Fruit fly (Drosophila melanogaster): ENCODE measurements around the gene tacc.

The tacc gene

DNA sequence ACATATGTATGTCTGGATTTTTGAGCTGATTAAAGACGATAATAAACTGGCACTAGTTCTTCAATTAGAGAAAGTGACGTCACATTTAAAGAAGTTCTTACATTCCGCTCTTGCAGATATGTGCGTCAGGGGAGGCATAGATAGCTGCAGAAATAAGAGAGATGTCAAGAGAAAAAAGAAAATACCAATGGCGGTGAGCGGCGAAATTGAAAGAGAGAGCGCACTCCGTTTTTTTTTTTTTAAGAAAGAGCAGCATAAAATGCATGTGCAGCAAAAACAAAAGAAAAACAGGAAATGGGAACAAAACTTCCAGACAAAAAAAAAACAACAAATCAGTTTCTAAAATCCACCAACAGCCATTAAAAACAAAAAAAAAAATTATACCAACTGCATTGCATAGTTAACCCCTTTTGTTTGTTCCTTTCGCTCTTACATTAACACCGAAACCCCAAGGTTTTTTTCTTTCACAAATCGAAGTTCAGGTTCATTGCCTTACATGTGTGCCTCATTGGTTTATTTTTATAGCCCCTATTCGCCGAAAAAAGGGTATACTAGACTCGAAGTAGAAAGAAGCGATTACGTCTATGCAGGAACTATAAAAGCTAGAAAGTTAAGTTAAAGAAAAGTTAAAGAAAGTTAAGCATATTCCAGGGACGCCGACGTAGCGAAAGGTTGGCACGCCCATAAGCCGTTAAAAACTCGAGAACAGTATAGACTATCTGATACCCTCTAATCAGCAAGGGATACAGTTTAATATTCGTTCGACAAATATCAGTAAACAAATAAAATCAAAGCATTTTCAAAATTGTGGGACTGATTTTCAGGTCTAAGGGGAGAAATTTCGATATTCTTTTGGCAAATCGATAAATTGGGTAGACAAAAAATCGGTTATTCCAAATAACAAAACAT, 8.0 kb downstream of the tacc start:
- TF ChIP-seq Gug (GFP tag; IDR thresholded peaks at IDR 0.05) (no peak), dsx (GFP tag; optimal IDR thresholded peaks at IDR 0.05; ENCODE audit: poor library complexity, severe bottlenecking) (peak; percentile 49), pdm3 (GFP tag; optimal IDR thresholded peaks at IDR 0.05) (peak; percentile 2), Eip75B (GFP tag; optimal IDR thresholded peaks at IDR 0.05) (no peak), fkh (GFP tag; optimal IDR thresholded peaks at IDR 0.05) (no peak), CG34406 (GFP tag; optimal IDR thresholded peaks at IDR 0.05) (no peak), CG10631 (GFP tag; optimal IDR thresholded peaks at IDR 0.05) (no peak), OdsH (GFP tag; optimal IDR thresholded peaks at IDR 0.05) (peak; percentile 31), CG10669 (GFP tag; optimal IDR thresholded peaks at IDR 0.05) (peak; percentile 25), CG11294 (GFP tag; IDR thresholded peaks at IDR 0.05) (no peak), CG6808 (GFP tag; optimal IDR thresholded peaks at IDR 0.05) (peak; percentile 80), CG11762 (GFP tag; optimal IDR thresholded peaks at IDR 0.05; ENCODE audit: insufficient read depth) (peak; percentile 13), CG6163 (GFP tag; IDR thresholded peaks at IDR 0.05) (no peak; the same call in 1 of the 3 replicates), Sox102F (GFP tag; optimal IDR thresholded peaks at IDR 0.05) (peak; percentile 18), fd59A (GFP tag; optimal IDR thresholded peaks at IDR 0.05) (no peak), CG9139 (GFP tag; optimal IDR thresholded peaks at IDR 0.05) (peak; percentile 61), topi (GFP tag; optimal IDR thresholded peaks at IDR 0.05) (no peak), CG6792 (GFP tag; optimal IDR thresholded peaks at IDR 0.05) (no peak), CG3919 (GFP tag; optimal IDR thresholded peaks at IDR 0.05) (peak; percentile 10), CG31627 (GFP tag; optimal IDR thresholded peaks at IDR 0.05) (no peak), vri (GFP tag; optimal IDR thresholded peaks at IDR 0.05) (no peak), Sox15 (GFP tag; optimal IDR thresholded peaks at IDR 0.05) (no peak), Ets96B (tag; optimal IDR thresholded peaks at IDR 0.05) (peak; percentile 28), CG8319 (GFP tag; optimal IDR thresholded peaks at IDR 0.05) (no peak), esn (GFP tag; optimal IDR thresholded peaks at IDR 0.05) (no peak), svp (GFP tag) (no peak), CG1621 (tag; optimal IDR thresholded peaks at IDR 0.05) (peak; percentile 47), Hr38 (GFP tag; optimal IDR thresholded peaks at IDR 0.05) (no peak), Smox (GFP tag; optimal IDR thresholded peaks at IDR 0.05) (no peak), CG8119 (GFP tag; IDR thresholded peaks at IDR 0.05) (peak; percentile 91), CG11902 (GFP tag; optimal IDR thresholded peaks at IDR 0.05) (no peak), Met (GFP tag; optimal IDR thresholded peaks at IDR 0.05) (no peak), Hr4 (GFP tag; optimal IDR thresholded peaks at IDR 0.05) (no peak), cyc (GFP tag; optimal IDR thresholded peaks at IDR 0.05) (no peak), CG7368 (GFP tag; optimal IDR thresholded peaks at IDR 0.05) (no peak), ss (GFP tag; optimal IDR thresholded peaks at IDR 0.05) (peak; percentile 82 to 83), Eip93F (GFP tag; optimal IDR thresholded peaks at IDR 0.05) (peak; percentile 35), net (GFP tag; optimal IDR thresholded peaks at IDR 0.05) (peak; percentile 3), Blimp-1 (GFP tag; optimal IDR thresholded peaks at IDR 0.05) (no peak), Hr39 (GFP tag; optimal IDR thresholded peaks at IDR 0.05) (no peak), CG16779 (tag; optimal IDR thresholded peaks at IDR 0.05) (peak; percentile 72), CG32006 (GFP tag; optimal IDR thresholded peaks at IDR 0.05) (peak; percentile 17), salr (GFP tag; optimal IDR thresholded peaks at IDR 0.05) (peak in 1 of 2 experiments; percentile 22), CG6276 (GFP tag; optimal IDR thresholded peaks at IDR 0.05) (peak; percentile 82), CG4318 (GFP tag; optimal IDR thresholded peaks at IDR 0.05) (no peak), CG3032 (tag; optimal IDR thresholded peaks at IDR 0.05) (peak; percentile 33), CG6854 (GFP tag; optimal IDR thresholded peaks at IDR 0.05) (peak; percentile 72), fd85E (GFP tag; optimal IDR thresholded peaks at IDR 0.05) (no peak), dac (GFP tag; optimal IDR thresholded peaks at IDR 0.05) (no peak), Lpt (GFP tag; optimal IDR thresholded peaks at IDR 0.05) (peak; percentile 77)

All from whole organism, prepupa.